Worm (Caenorhabditis elegans): ENCODE data around the gene oac-7.

Gene oac-7

DNA sequence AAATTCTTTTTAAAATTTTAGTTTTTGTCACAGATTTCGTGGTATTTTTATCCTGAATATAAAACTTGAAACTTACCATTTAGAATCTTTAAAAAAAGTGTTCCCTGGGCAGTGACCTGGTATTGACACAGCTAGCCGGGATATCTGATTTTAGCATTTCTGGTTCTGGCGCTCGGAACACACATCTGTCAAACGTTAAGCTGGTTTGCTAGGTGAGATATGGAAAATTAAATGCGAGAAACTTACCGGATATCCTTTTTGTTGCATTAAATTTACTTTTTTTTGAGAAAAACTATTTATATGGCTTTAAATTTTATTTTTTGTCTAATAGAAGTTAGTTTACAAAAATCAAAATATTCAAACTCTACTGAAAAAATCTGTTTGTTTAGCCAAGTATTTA, 23.8 kb upstream of the oac-7 start, which contains the start of gene F28G4.4:
Gene F28G4.4, minus strand, starts transcription at position 101 of the 400 bp plus-strand sequence.
- TF ChIP-seq zag-1 (tag; optimal IDR thresholded peaks at IDR 0.05): no peak
- no peak for TF ChIP-seq crh-2 (tag; optimal IDR thresholded peaks at IDR 0.05)
- TF ChIP-seq sma-3 (GFP tag; optimal IDR thresholded peaks at IDR 0.05): no peak
- TF ChIP-seq elt-3 (tag; optimal IDR thresholded peaks at IDR 0.05): no peak
- TF ChIP-seq gmeb-1 (tag; optimal IDR thresholded peaks at IDR 0.05): no peak
- TF ChIP-seq nhr-129 (tag; optimal IDR thresholded peaks at IDR 0.05): no peak
- no peak for TF ChIP-seq unc-62 (GFP tag; optimal IDR thresholded peaks at IDR 0.05)
- TF ChIP-seq egl-27 (tag; optimal IDR thresholded peaks at IDR 0.05): no peak
- no peak for TF ChIP-seq ztf-1 (GFP tag; conservative IDR thresholded peaks at IDR 0.05)
- TF ChIP-seq elt-1 (tag; optimal IDR thresholded peaks at IDR 0.05): no peak
- TF ChIP-seq dmd-4 (tag; optimal IDR thresholded peaks at IDR 0.05): no peak
- TF ChIP-seq mab-5 (tag; optimal IDR thresholded peaks at IDR 0.05): no peak
- TF ChIP-seq lin-11 (tag; optimal IDR thresholded peaks at IDR 0.05): no peak
- TF ChIP-seq ceh-82 (tag; optimal IDR thresholded peaks at IDR 0.05): no peak
- TF ChIP-seq R02D3.7 (tag; optimal IDR thresholded peaks at IDR 0.05): no peak
- no peak for TF ChIP-seq ztf-11 (tag; optimal IDR thresholded peaks at IDR 0.05)
- TF ChIP-seq lin-13 (GFP tag; optimal IDR thresholded peaks at IDR 0.05): no peak
- no peak for TF ChIP-seq peb-1 (tag; optimal IDR thresholded peaks at IDR 0.05)

DNA sequence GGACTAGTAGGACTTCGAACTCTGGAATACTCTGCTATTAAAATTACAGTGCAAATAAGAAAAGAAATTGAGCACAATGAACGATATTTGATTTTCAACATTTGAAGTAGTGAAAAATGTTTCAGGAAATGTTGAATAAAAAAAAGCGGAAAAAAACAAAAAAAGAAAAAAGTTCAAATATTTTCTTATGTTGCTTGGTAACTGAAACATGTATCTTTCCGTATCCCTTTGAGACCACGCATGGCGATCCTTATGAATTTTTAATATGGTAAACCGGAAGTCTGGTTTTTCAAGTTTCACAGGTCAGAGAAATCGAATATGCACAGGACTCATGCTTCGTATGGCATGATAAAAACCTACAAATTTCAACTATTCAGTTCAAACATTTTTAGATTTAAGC, 22.0 kb upstream of the oac-7 start, which contains the start of gene F28G4.3:
Gene F28G4.3, minus strand, starts transcription at position 101 of the 400 bp plus-strand sequence.
- no peak for TF ChIP-seq nhr-6 (tag; optimal IDR thresholded peaks at IDR 0.05)
- TF ChIP-seq mdl-1 (tag; optimal IDR thresholded peaks at IDR 0.05): no peak
- TF ChIP-seq ZK546.5 (tag; optimal IDR thresholded peaks at IDR 0.05): no peak
- TF ChIP-seq nhr-25 (tag; optimal IDR thresholded peaks at IDR 0.05): no peak
- TF ChIP-seq alr-1 (tag; optimal IDR thresholded peaks at IDR 0.05): no peak
- TF ChIP-seq aly-2 (tag; optimal IDR thresholded peaks at IDR 0.05): no peak
- TF ChIP-seq ztf-4 (tag; optimal IDR thresholded peaks at IDR 0.05): no peak
- no peak for TF ChIP-seq nhr-21 (tag; optimal IDR thresholded peaks at IDR 0.05)
- TF ChIP-seq sma-3 (GFP tag; optimal IDR thresholded peaks at IDR 0.05): no peak
- no peak for TF ChIP-seq nhr-12 (tag; optimal IDR thresholded peaks at IDR 0.05)
- TF ChIP-seq ceh-82 (tag; optimal IDR thresholded peaks at IDR 0.05): no peak
- no peak for TF ChIP-seq nhr-10 (tag; optimal IDR thresholded peaks at IDR 0.05)
- TF ChIP-seq fos-1 (tag; optimal IDR thresholded peaks at IDR 0.05): no peak
- TF ChIP-seq Y55F3AM.14 (GFP tag; optimal IDR thresholded peaks at IDR 0.05): no peak
- no peak for TF ChIP-seq C34F6.9 (tag; optimal IDR thresholded peaks at IDR 0.05)
- no peak for TF ChIP-seq unc-55 (GFP tag; optimal IDR thresholded peaks at IDR 0.05)
- no peak for TF ChIP-seq mbf-1 (tag; optimal IDR thresholded peaks at IDR 0.05)
- TF ChIP-seq lin-13 (GFP tag; optimal IDR thresholded peaks at IDR 0.05): no peak

DNA sequence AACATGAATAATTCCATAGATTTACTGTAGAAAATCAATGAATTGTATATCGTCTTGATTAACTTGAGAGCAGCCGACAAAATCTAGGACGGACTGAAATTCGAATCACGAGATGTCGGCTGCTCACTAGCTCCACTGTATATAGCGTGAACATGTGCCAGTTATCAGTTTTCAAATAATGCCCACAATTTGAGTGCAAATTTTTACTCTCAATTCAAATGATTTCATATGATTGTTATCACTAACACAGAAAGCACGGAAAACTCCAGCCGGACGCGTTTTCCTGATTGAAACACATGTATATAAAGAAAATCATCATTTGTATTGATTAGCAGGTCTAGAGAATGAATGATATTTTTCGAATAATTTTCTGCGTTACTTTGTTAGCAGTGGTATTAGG, 17.2 kb upstream of the oac-7 start, which contains the start of gene oac-5:
Gene oac-5, plus strand, starts transcription at position 301 of the 400 bp plus-strand sequence.
- no peak for TF ChIP-seq F13H6.1 (tag; optimal IDR thresholded peaks at IDR 0.05)
- TF ChIP-seq nhr-25 (tag; optimal IDR thresholded peaks at IDR 0.05): no peak
- TF ChIP-seq sem-4 (tag; optimal IDR thresholded peaks at IDR 0.05): no peak
- TF ChIP-seq lin-11 (tag; optimal IDR thresholded peaks at IDR 0.05): no peak
- no peak for TF ChIP-seq nhr-237 (tag; optimal IDR thresholded peaks at IDR 0.05)
- no peak for TF ChIP-seq ztf-4 (tag; optimal IDR thresholded peaks at IDR 0.05)
- no peak for TF ChIP-seq ztf-1 (GFP tag; conservative IDR thresholded peaks at IDR 0.05)
- TF ChIP-seq fos-1 (tag; optimal IDR thresholded peaks at IDR 0.05): no peak
- no peak for TF ChIP-seq nhr-21 (tag; optimal IDR thresholded peaks at IDR 0.05)

DNA sequence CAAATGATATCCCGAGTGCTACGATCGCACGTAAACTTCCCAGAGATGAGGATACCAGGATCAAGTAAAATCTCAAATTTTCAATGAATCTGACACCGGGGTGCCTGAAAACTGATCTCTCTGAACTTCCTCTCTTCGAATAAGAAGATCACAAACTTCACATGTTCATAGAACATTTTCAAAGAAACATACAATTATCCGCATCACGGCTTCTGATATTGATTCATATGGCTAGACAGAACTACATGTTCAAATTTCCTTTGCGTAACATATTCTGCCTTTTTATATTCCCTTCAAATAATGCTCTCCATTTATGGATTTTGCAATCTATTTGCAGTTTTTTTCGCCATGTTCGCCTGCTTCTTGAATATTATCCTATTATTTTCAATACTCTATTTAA, 12.5 kb upstream of the oac-7 start, which contains the start of gene srbc-83:
Gene srbc-83, plus strand, starts transcription at position 301 of the 400 bp plus-strand sequence.
- TF ChIP-seq peb-1 (tag; optimal IDR thresholded peaks at IDR 0.05) (no peak), Y55F3AM.14 (GFP tag; optimal IDR thresholded peaks at IDR 0.05) (no peak), blmp-1 (tag; optimal IDR thresholded peaks at IDR 0.05; ENCODE audit: insufficient read depth) (no peak), unc-62 (GFP tag; optimal IDR thresholded peaks at IDR 0.05) (no peak), lin-13 (GFP tag; optimal IDR thresholded peaks at IDR 0.05) (no peak), R02D3.7 (tag; optimal IDR thresholded peaks at IDR 0.05) (no peak), ama-1 (optimal IDR thresholded peaks at IDR 0.05) (no peak), nhr-237 (tag; optimal IDR thresholded peaks at IDR 0.05) (no peak), nhr-129 (tag; optimal IDR thresholded peaks at IDR 0.05) (no peak), mbf-1 (tag; optimal IDR thresholded peaks at IDR 0.05) (no peak), lin-11 (tag; optimal IDR thresholded peaks at IDR 0.05) (no peak)

Data from whole organism, L2 larva.